Fruit fly (Drosophila melanogaster): ENCODE measurements around the gene whe.

The whe gene

dm6 chrX:21373659-21374426 is 28.7 kb downstream of the whe start, which contains the start of gene slgA (continued):
- TF ChIP-seq Sox102F (GFP tag; optimal IDR thresholded peaks at IDR 0.05): no peak
- peak; percentile 21 for TF ChIP-seq CG12071 (GFP tag; optimal IDR thresholded peaks at IDR 0.05)
- no peak for TF ChIP-seq CTCF (GFP tag; optimal IDR thresholded peaks at IDR 0.05)
- no peak for TF ChIP-seq da (GFP tag; optimal IDR thresholded peaks at IDR 0.05)
- no peak for TF ChIP-seq CG13424 (tag; optimal IDR thresholded peaks at IDR 0.05)
- no peak for TF ChIP-seq Adf1 (GFP tag; IDR thresholded peaks at IDR 0.05)
- peak; percentile 11 for TF ChIP-seq Hr3 (GFP tag; optimal IDR thresholded peaks at IDR 0.05)
- no peak for TF ChIP-seq chm (GFP tag; IDR thresholded peaks at IDR 0.05)
- no peak for TF ChIP-seq H2.0 (GFP tag; IDR thresholded peaks at IDR 0.05)
- no peak for TF ChIP-seq CG15011 (GFP tag; optimal IDR thresholded peaks at IDR 0.05)
- no peak for TF ChIP-seq peb (GFP tag; IDR thresholded peaks at IDR 0.05)
- TF ChIP-seq CG17612 (GFP tag; IDR thresholded peaks at IDR 0.05): no peak
- TF ChIP-seq CG5180 (GFP tag; optimal IDR thresholded peaks at IDR 0.05): no peak
- no peak for TF ChIP-seq PHDP (tag; optimal IDR thresholded peaks at IDR 0.05)
- peak; percentile 13 for TF ChIP-seq ewg (GFP tag; optimal IDR thresholded peaks at IDR 0.05)
- no peak for TF ChIP-seq ac (GFP tag; optimal IDR thresholded peaks at IDR 0.05)
- 0 out of 3 replicates have a peak, but pooled peaks have one; percentile 48 for TF ChIP-seq Dbx (GFP tag; IDR thresholded peaks at IDR 0.05)
- TF ChIP-seq Sry-δ (GFP tag; optimal IDR thresholded peaks at IDR 0.05): peak; percentile 85
- TF ChIP-seq CG1792 (GFP tag; optimal IDR thresholded peaks at IDR 0.05): no peak
- peak; percentile 35 for TF ChIP-seq CG3281 (GFP tag; optimal IDR thresholded peaks at IDR 0.05)
- TF ChIP-seq jumu (GFP tag; optimal IDR thresholded peaks at IDR 0.05): peak; percentile 43
- TF ChIP-seq CG15696 (tag; optimal IDR thresholded peaks at IDR 0.05): no peak
- TF ChIP-seq MTF-1 (GFP tag; optimal IDR thresholded peaks at IDR 0.05; ENCODE audit: borderline replicate concordance): no peak
- TF ChIP-seq schlank (tag; optimal IDR thresholded peaks at IDR 0.05): no peak
- TF ChIP-seq CG11696 (GFP tag; IDR thresholded peaks at IDR 0.05): peak; percentile 87
- TF ChIP-seq CG18262 (tag; optimal IDR thresholded peaks at IDR 0.05): peak; percentile 4
- TF ChIP-seq lab (GFP tag; optimal IDR thresholded peaks at IDR 0.05): peak; percentile 49
- no peak for TF ChIP-seq fd102C (GFP tag; optimal IDR thresholded peaks at IDR 0.05)
- peak; percentile 44 for TF ChIP-seq trem (tag; optimal IDR thresholded peaks at IDR 0.05)
- TF ChIP-seq CG1233 (GFP tag; optimal IDR thresholded peaks at IDR 0.05): no peak
- 0 out of 3 replicates have a peak, but pooled peaks have one; percentile 13 for TF ChIP-seq Aef1 (GFP tag; IDR thresholded peaks at IDR 0.05)
- TF ChIP-seq CG4424 (GFP tag; optimal IDR thresholded peaks at IDR 0.05): peak; percentile 16
- TF ChIP-seq CG17568 (GFP tag; optimal IDR thresholded peaks at IDR 0.05): no peak
- TF ChIP-seq Lhr (GFP tag; optimal IDR thresholded peaks at IDR 0.05): peak; percentile 68
- no peak for TF ChIP-seq zen (tag; optimal IDR thresholded peaks at IDR 0.05)
- TF ChIP-seq HLH3B (GFP tag; IDR thresholded peaks at IDR 0.05): 0 out of 2 replicates have a peak, but pooled peaks have one; percentile 21
- TF ChIP-seq CG10274 (GFP tag; optimal IDR thresholded peaks at IDR 0.05): no peak
- peak; percentile 19 for TF ChIP-seq CG9876 (GFP tag; optimal IDR thresholded peaks at IDR 0.05)
- TF ChIP-seq HHEX (GFP tag; optimal IDR thresholded peaks at IDR 0.05): peak; percentile 36
- TF ChIP-seq p53 (GFP tag; optimal IDR thresholded peaks at IDR 0.05): no peak
- TF ChIP-seq chif (GFP tag; optimal IDR thresholded peaks at IDR 0.05): peak; percentile 5 to 29
- peak; percentile 45 for TF ChIP-seq CG6765 (GFP tag; optimal IDR thresholded peaks at IDR 0.05)
- TF ChIP-seq nau (GFP tag; optimal IDR thresholded peaks at IDR 0.05): no peak
- TF ChIP-seq tgo (GFP tag; IDR thresholded peaks at IDR 0.05): no peak; the same call in 2 of the 3 replicates
- TF ChIP-seq Elba2 (GFP tag; optimal IDR thresholded peaks at IDR 0.05): no peak
- no peak for TF ChIP-seq seq (GFP tag; IDR thresholded peaks at IDR 0.05)
- no peak for TF ChIP-seq pros (GFP tag; optimal IDR thresholded peaks at IDR 0.05)
- peak; percentile 75 for TF ChIP-seq CG16813 (GFP tag; IDR thresholded peaks at IDR 0.05; ENCODE audit: partially characterized antibody)
- TF ChIP-seq Sry-β (GFP tag; optimal IDR thresholded peaks at IDR 0.05): no peak

Measured in whole organism, embryonic.